Worm (Caenorhabditis elegans) whole organism, L2 larva: ENCODE data around the gene F38B6.2.

ENCODE experiments used
- C34F6.9 ChIP-seq: fragments of 150-350 bp; optimal IDR thresholded peaks from 2 replicates; lab custom pipeline; 2014; ENCODE audit warnings: missing biosample characterization, missing genetic modification characterization
- F13H6.1 ChIP-seq: sonication (generic microtip); optimal IDR thresholded peaks from 2 replicates; lab custom pipeline; 2016; ENCODE audit warnings: missing genetic modification characterization, missing compliant biosample characterization
- R02D3.7 ChIP-seq: fragments of 150-350 bp; optimal IDR thresholded peaks from 2 replicates; lab custom pipeline; 2014; ENCODE audit warnings: missing biosample characterization, missing genetic modification characterization
- Y55F3AM.14 ChIP-seq: fragments of 200-800 bp; sonication (Bioruptor generic); optimal IDR thresholded peaks from 2 replicates; lab custom pipeline; 2018; ENCODE audit warnings: mild to moderate bottlenecking, missing genetic modification characterization, missing compliant biosample characterization
- ZK546.5 ChIP-seq: sonication (generic microtip); optimal IDR thresholded peaks from 2 replicates; lab custom pipeline; 2017; ENCODE audit warnings: missing biosample characterization, missing genetic modification characterization
- aly-2 ChIP-seq: fragments of 150-350 bp; optimal IDR thresholded peaks from 2 replicates; lab custom pipeline; 2014; ENCODE audit warnings: missing biosample characterization, missing genetic modification characterization
- ama-1 ChIP-seq: fragments of 150-350 bp; optimal IDR thresholded peaks from 2 replicates; lab custom pipeline; 2018; ENCODE audit warnings: inconsistent platforms
- blmp-1 ChIP-seq: sonication (generic microtip); optimal IDR thresholded peaks from 2 replicates; lab custom pipeline; 2017; ENCODE audit warnings: missing genetic modification characterization, mild to moderate bottlenecking, missing compliant biosample characterization, antibody characterized with exemption, moderate library complexity; ENCODE audit not compliant: insufficient read depth
- ceh-82 ChIP-seq: fragments of 150-350 bp; optimal IDR thresholded peaks from 2 replicates; lab custom pipeline; 2014; ENCODE audit warnings: missing biosample characterization, missing genetic modification characterization
- crh-2 ChIP-seq: sonication (generic microtip); optimal IDR thresholded peaks from 2 replicates; lab custom pipeline; 2017; ENCODE audit warnings: missing biosample characterization, missing genetic modification characterization
- dmd-4 ChIP-seq: sonication (generic microtip); optimal IDR thresholded peaks from 2 replicates; lab custom pipeline; 2017; ENCODE audit warnings: missing biosample characterization, missing genetic modification characterization
- fos-1 ChIP-seq: fragments of 150-350 bp; optimal IDR thresholded peaks from 2 replicates; lab custom pipeline; 2014; ENCODE audit warnings: missing biosample characterization, missing genetic modification characterization
- gmeb-1 ChIP-seq: fragments of 150-350 bp; optimal IDR thresholded peaks from 2 replicates; lab custom pipeline; 2014; ENCODE audit warnings: missing biosample characterization, missing genetic modification characterization
- lin-11 ChIP-seq: fragments of 150-350 bp; sonication (generic microtip); optimal IDR thresholded peaks from 2 replicates; lab custom pipeline; 2014; ENCODE audit warnings: missing biosample characterization, missing genetic modification characterization, inconsistent platforms, mixed read lengths
- lin-13 ChIP-seq: fragments of 150-350 bp; optimal IDR thresholded peaks from 2 replicates; lab custom pipeline; 2014; ENCODE audit warnings: missing biosample characterization, missing genetic modification reagents, missing genetic modification characterization
- mbf-1 ChIP-seq: sonication (generic microtip); optimal IDR thresholded peaks from 2 replicates; lab custom pipeline; 2017; ENCODE audit warnings: missing biosample characterization, missing genetic modification characterization
- nhr-10 ChIP-seq: sonication (generic microtip); optimal IDR thresholded peaks from 2 replicates; lab custom pipeline; 2017; ENCODE audit warnings: missing biosample characterization, missing genetic modification characterization
- nhr-11 ChIP-seq: fragments of 150-350 bp; optimal IDR thresholded peaks from 2 replicates; lab custom pipeline; 2014; ENCODE audit warnings: missing biosample characterization, missing genetic modification characterization
- nhr-12 ChIP-seq: fragments of 150-350 bp; optimal IDR thresholded peaks from 2 replicates; lab custom pipeline; 2014; ENCODE audit warnings: missing biosample characterization, missing genetic modification characterization
- nhr-129 ChIP-seq: fragments of 150-350 bp; optimal IDR thresholded peaks from 2 replicates; lab custom pipeline; 2014; ENCODE audit warnings: missing biosample characterization, missing genetic modification characterization
- nhr-21 ChIP-seq: fragments of 150-350 bp; optimal IDR thresholded peaks from 2 replicates; lab custom pipeline; 2014; ENCODE audit warnings: missing biosample characterization, missing genetic modification characterization
- nhr-23 ChIP-seq: fragments of 150-350 bp; optimal IDR thresholded peaks from 2 replicates; lab custom pipeline; 2014; ENCODE audit warnings: missing biosample characterization, missing genetic modification reagents, missing genetic modification characterization
- nhr-25 ChIP-seq: fragments of 150-350 bp; sonication (generic microtip); optimal IDR thresholded peaks from 3 replicates; lab custom pipeline; 2014; ENCODE audit warnings: missing biosample characterization, missing genetic modification characterization
- nhr-77 ChIP-seq: fragments of 150-350 bp; optimal IDR thresholded peaks from 2 replicates; lab custom pipeline; 2014; ENCODE audit warnings: missing biosample characterization, missing genetic modification characterization
- peb-1 ChIP-seq: fragments of 150-350 bp; optimal IDR thresholded peaks from 2 replicates; lab custom pipeline; 2014; ENCODE audit warnings: missing biosample characterization, missing genetic modification characterization
- sem-4 ChIP-seq: fragments of 150-350 bp; optimal IDR thresholded peaks from 2 replicates; lab custom pipeline; 2014; ENCODE audit warnings: missing biosample characterization, missing genetic modification reagents, missing genetic modification characterization
- skn-1 ChIP-seq: sonication (generic microtip); optimal IDR thresholded peaks from 2 replicates; lab custom pipeline; 2017; ENCODE audit warnings: missing biosample characterization, missing genetic modification characterization
- sma-9 ChIP-seq, 2 experiments: fragments of 150-350 bp in 1 of 2; sonication (generic microtip) in 1 of 2; optimal IDR thresholded peaks; 2 replicates each; lab custom pipeline; 2014 to 2016; ENCODE audit warnings: missing genetic modification characterization in 2 of 2, mild to moderate bottlenecking in 1 of 2, missing biosample characterization in 1 of 2, missing compliant biosample characterization in 1 of 2, missing genetic modification reagents in 1 of 2, moderate library complexity in 1 of 2
- unc-39 ChIP-seq: fragments of 150-350 bp; optimal IDR thresholded peaks from 2 replicates; lab custom pipeline; 2014; ENCODE audit warnings: missing biosample characterization, missing genetic modification characterization
- zag-1 ChIP-seq: fragments of 150-350 bp; optimal IDR thresholded peaks from 2 replicates; lab custom pipeline; 2014; ENCODE audit warnings: missing biosample characterization, missing genetic modification characterization
- ztf-11 ChIP-seq: sonication (generic microtip); optimal IDR thresholded peaks from 2 replicates; lab custom pipeline; 2017; ENCODE audit warnings: missing biosample characterization, missing genetic modification characterization

F38B6.2 gene

DNA sequence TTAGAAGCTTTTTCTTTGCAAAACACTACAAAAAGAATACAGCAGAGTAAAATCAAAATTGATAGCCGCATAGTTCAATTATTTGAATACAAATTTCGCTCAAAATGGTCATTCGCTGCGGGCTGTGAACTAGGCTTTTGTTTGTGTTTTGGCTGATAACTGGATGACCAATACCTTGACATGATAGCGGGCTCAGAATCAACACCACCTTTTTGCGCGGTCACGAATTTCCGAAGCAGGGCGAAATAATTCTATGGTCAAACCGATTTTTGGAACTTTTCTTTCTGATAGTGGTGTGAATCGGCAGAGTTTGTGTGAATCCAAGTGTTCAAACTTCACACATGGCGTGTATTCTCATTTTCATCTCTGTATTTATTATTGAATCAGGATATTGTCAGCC, at the start of gene F38B6.2, which contains the start of gene F38B6.7:
TSS of gene F38B6.2 (plus strand) at position 267 of the 400 bp plus-strand sequence.
TSS of gene F38B6.7 (minus strand) at position 101 of the 400 bp plus-strand sequence.
- TF ChIP-seq skn-1 (no peak), aly-2 (no peak), nhr-23 (no peak), ceh-82 (no peak), ztf-11 (no peak), lin-11 (no peak), unc-39 (tag; lab: Kevin White, UChicago) (no peak), nhr-11 (tag; lab: Kevin White, UChicago) (no peak)

DNA sequence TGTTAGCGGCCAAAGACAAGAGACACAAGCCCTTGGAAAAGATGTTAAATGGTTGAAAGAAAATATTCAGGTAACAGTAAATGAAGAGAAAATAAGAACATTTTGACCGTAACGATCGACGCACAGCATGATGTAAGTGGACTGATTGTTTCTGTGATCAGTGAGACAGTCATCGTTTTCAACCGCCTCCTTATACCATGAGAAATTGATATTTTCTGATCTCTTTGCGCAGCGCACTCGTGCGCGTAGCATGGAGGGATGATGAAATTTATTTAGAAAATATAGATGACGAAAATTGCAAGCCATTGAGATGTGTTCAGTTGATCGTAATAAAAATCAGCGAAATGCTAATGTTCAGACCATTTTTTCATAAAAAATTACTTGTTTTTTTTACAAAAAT, 48.8 kb upstream of the F38B6.2 start:
- TF ChIP-seq crh-2 (tag; lab: Kevin White, UChicago) (no peak), ama-1 (no peak), nhr-23 (no peak), zag-1 (no peak), nhr-25 (peak; percentile 2), aly-2 (no peak), lin-13 (GFP tag; lab: Kevin White, UChicago) (no peak), nhr-21 (tag; lab: Kevin White, UChicago) (peak; percentile 41), C34F6.9 (no peak), blmp-1 (peak; percentile 11), nhr-12 (tag; lab: Kevin White, UChicago) (no peak), nhr-10 (no peak), nhr-129 (tag; lab: Kevin White, UChicago) (peak; percentile 35), Y55F3AM.14 (no peak)

DNA sequence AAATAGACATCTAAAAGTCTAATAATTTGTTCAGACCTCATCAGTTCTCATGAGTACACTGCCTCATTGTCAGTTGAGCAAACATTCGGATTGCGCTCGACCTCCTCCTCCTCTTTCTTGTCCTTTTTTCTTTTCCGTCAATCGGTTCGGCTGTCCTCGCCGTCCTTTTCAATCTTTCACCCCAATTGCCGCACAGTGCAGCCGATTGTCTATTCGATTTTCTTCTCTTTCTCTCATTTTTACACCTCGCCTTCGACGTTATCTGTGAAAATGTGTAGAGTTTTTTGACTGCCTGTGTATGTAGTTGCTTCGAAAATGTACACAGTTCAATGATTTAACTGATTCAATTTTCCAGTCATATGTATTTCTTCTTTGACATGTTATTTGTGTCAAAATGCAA, 45.2 kb upstream of the F38B6.2 start:
- TF ChIP-seq blmp-1 (no peak), nhr-129 (tag; lab: Kevin White, UChicago) (peak; percentile 36), ZK546.5 (tag; lab: Kevin White, UChicago) (no peak), sma-9 (GFP tag; optimal IDR thresholded peaks at IDR 0.05; lab: Kevin White, UChicago) (peak; percentile 27), sma-9 (tag; optimal IDR thresholded peaks at IDR 0.05; lab: Kevin White, UChicago) (no peak), nhr-25 (no peak), peb-1 (tag; lab: Kevin White, UChicago) (no peak), F13H6.1 (peak; percentile 57), unc-39 (tag; lab: Kevin White, UChicago) (no peak), fos-1 (peak; percentile 70)

DNA sequence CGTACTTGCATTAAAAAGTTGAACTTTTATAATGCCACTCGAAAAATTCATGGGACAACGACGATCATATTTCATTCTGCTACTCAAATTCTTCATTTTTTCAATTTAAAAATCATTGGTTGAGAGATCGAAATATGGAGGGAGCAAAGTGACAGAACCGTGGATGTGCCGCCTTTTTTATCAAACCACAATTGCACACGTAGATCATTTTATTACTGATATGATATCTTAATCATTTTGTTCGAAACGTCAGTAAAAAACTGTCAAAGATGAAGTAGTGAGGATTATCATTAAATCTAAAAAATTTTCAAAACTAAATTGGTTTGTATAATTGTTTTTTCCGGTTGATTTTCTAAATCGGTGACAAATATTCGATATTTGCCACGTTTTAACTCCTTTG, 44.2 kb upstream of the F38B6.2 start:
- TF ChIP-seq mbf-1 (tag; lab: Kevin White, UChicago) (no peak), nhr-10 (no peak), aly-2 (no peak), ZK546.5 (tag; lab: Kevin White, UChicago) (no peak), lin-13 (GFP tag; lab: Kevin White, UChicago) (no peak), dmd-4 (tag; lab: Kevin White, UChicago) (no peak), fos-1 (peak; percentile 11)

DNA sequence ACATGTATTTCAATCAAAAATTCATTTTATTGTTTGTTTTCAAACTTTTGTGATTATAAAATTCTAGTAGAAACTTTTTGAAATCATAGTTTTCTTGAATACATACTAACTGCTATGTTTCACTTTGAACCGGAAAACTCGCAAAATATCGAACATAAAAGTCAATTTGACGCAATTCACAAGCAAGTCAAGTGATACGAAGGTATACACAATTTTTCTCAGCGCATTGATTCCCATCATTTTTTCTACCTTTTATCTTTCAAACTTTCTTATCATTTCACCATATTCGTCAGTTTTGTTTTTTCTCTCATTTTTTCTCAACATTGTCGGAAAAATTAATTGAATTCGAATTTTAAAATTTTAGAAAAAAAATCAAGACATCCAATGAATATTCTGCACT, 43.2 kb upstream of the F38B6.2 start, which contains the start of gene nhr-173:
TSS of gene nhr-173 (plus strand) at position 366 of the 400 bp plus-strand sequence.
- TF ChIP-seq nhr-21 (tag; lab: Kevin White, UChicago) (no peak), fos-1 (peak; percentile 42)

DNA sequence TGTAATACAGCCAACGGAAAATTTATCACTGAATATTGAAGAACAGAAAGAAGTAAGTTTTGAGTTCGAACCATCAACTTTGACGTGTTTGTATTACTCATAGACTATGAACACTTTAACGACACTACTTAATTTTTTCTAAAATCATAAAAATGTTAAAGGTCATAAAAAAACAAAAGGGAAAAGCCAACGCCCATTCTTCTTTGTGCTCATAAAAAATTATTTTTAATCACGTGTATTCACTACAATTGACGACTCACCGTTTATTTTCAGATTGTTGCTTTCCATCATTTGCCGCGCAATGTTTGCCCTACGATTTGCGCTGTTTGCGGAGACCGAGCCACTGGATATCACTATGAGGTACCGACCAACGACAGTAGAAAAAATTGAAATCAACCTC, 42.1 kb upstream of the F38B6.2 start:
- TF ChIP-seq sma-9 (GFP tag; optimal IDR thresholded peaks at IDR 0.05; lab: Kevin White, UChicago): no peak
- no peak for TF ChIP-seq sma-9 (tag; optimal IDR thresholded peaks at IDR 0.05; lab: Kevin White, UChicago)
- no peak for TF ChIP-seq nhr-21 (tag; lab: Kevin White, UChicago)
- no peak for TF ChIP-seq skn-1
- no peak for TF ChIP-seq ztf-11
- TF ChIP-seq nhr-12 (tag; lab: Kevin White, UChicago): no peak
- no peak for TF ChIP-seq F13H6.1

DNA sequence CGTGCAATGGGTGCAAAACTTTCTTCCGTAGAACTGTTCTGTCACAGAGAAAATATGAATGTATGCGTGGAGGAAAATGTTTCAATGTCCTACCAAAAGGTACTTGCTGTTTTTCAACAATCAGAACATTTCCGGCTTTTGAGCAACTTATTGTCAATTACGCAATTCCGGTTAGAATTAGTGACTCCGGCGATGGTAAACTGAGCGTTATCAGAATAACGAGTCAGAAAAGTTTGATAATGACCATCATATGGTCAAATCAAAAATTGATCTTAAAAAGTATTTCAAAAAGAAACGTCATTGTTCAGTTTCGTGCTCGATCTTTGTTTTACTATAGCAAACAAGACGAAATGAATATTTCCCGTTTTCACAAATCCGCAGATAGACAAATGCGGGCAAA, 41.6 kb upstream of the F38B6.2 start:
- TF ChIP-seq aly-2 (no peak), nhr-12 (tag; lab: Kevin White, UChicago) (no peak), R02D3.7 (no peak), lin-13 (GFP tag; lab: Kevin White, UChicago) (no peak), crh-2 (tag; lab: Kevin White, UChicago) (no peak), blmp-1 (no peak), nhr-77 (tag; lab: Kevin White, UChicago) (no peak), nhr-129 (tag; lab: Kevin White, UChicago) (no peak), F13H6.1 (no peak), fos-1 (peak; percentile 62), ceh-82 (no peak), sem-4 (tag; lab: Kevin White, UChicago) (no peak), nhr-23 (no peak), gmeb-1 (tag; lab: Kevin White, UChicago) (no peak), sma-9 (GFP tag; optimal IDR thresholded peaks at IDR 0.05; lab: Kevin White, UChicago) (peak; percentile 1), sma-9 (tag; optimal IDR thresholded peaks at IDR 0.05; lab: Kevin White, UChicago) (no peak)
